Worm (Caenorhabditis elegans) whole organism, dauer: ENCODE results near the gene Y51A2B.4.

Source experiments
- unc-62 ChIP-seq: sonication (generic microtip); optimal IDR thresholded peaks from 2 replicates; lab custom pipeline; 2017; ENCODE audit warnings: missing biosample characterization, missing genetic modification reagents, missing genetic modification characterization

Gene Y51A2B.4

ce11 chrV:18339807-18340206 lies 49.1 kb downstream of the Y51A2B.4 start, which contains the start of gene C08E8.10:
C08E8.10 (minus strand) TSS chrV:18339907.
- no peak for TF ChIP-seq unc-62 (GFP tag; lab: Kevin White, UChicago)

- TF ChIP-seq unc-62 (GFP tag; lab: Kevin White, UChicago): no peak
These were observed 51.3 kb downstream of the Y51A2B.4 start for ce11 chrV:18337643-18338042.
